Worm (Caenorhabditis elegans) whole organism, L2 larva: ENCODE measurements around the gene pigt-1.
A peak's percentile ranks its signal among the peaks of the same experiment; 100 is the strongest.

Source experiments
- F13H6.1 ChIP-seq: sonication (generic microtip); optimal IDR thresholded peaks from 2 replicates; lab custom pipeline; 2016; ENCODE audit warnings: missing genetic modification characterization, missing compliant biosample characterization
- R02D3.7 ChIP-seq: fragments of 150-350 bp; optimal IDR thresholded peaks from 2 replicates; lab custom pipeline; 2014; ENCODE audit warnings: missing biosample characterization, missing genetic modification characterization
- Y55F3AM.14 ChIP-seq: fragments of 200-800 bp; sonication (Bioruptor generic); optimal IDR thresholded peaks from 2 replicates; lab custom pipeline; 2018; ENCODE audit warnings: mild to moderate bottlenecking, missing genetic modification characterization, missing compliant biosample characterization
- ZK546.5 ChIP-seq: sonication (generic microtip); optimal IDR thresholded peaks from 2 replicates; lab custom pipeline; 2017; ENCODE audit warnings: missing biosample characterization, missing genetic modification characterization
- alr-1 ChIP-seq: fragments of 150-350 bp; optimal IDR thresholded peaks from 2 replicates; lab custom pipeline; 2014; ENCODE audit warnings: missing biosample characterization, missing genetic modification characterization
- aly-2 ChIP-seq: fragments of 150-350 bp; optimal IDR thresholded peaks from 2 replicates; lab custom pipeline; 2014; ENCODE audit warnings: missing biosample characterization, missing genetic modification characterization
- ama-1 ChIP-seq: fragments of 150-350 bp; optimal IDR thresholded peaks from 2 replicates; lab custom pipeline; 2018; ENCODE audit warnings: inconsistent platforms
- blmp-1 ChIP-seq: sonication (generic microtip); optimal IDR thresholded peaks from 2 replicates; lab custom pipeline; 2017; ENCODE audit warnings: missing genetic modification characterization, mild to moderate bottlenecking, missing compliant biosample characterization, antibody characterized with exemption, moderate library complexity; ENCODE audit not compliant: insufficient read depth
- ceh-16 ChIP-seq: fragments of 150-350 bp; optimal IDR thresholded peaks from 2 replicates; lab custom pipeline; 2014; ENCODE audit warnings: missing biosample characterization, missing genetic modification characterization
- ceh-82 ChIP-seq: fragments of 150-350 bp; optimal IDR thresholded peaks from 2 replicates; lab custom pipeline; 2014; ENCODE audit warnings: missing biosample characterization, missing genetic modification characterization
- crh-2 ChIP-seq: sonication (generic microtip); optimal IDR thresholded peaks from 2 replicates; lab custom pipeline; 2017; ENCODE audit warnings: missing biosample characterization, missing genetic modification characterization
- dmd-4 ChIP-seq: sonication (generic microtip); optimal IDR thresholded peaks from 2 replicates; lab custom pipeline; 2017; ENCODE audit warnings: missing biosample characterization, missing genetic modification characterization
- egl-27 ChIP-seq: sonication (generic microtip); optimal IDR thresholded peaks from 3 replicates; lab custom pipeline; 2017; ENCODE audit warnings: missing biosample characterization, missing genetic modification reagents, missing genetic modification characterization
- elt-1 ChIP-seq: fragments of 150-350 bp; optimal IDR thresholded peaks from 2 replicates; lab custom pipeline; 2014; ENCODE audit warnings: missing biosample characterization, missing genetic modification characterization
- fos-1 ChIP-seq: fragments of 150-350 bp; optimal IDR thresholded peaks from 2 replicates; lab custom pipeline; 2014; ENCODE audit warnings: missing biosample characterization, missing genetic modification characterization
- lin-13 ChIP-seq: fragments of 150-350 bp; optimal IDR thresholded peaks from 2 replicates; lab custom pipeline; 2014; ENCODE audit warnings: missing biosample characterization, missing genetic modification reagents, missing genetic modification characterization
- lin-39 ChIP-seq: fragments of 150-350 bp; optimal IDR thresholded peaks from 2 replicates; lab custom pipeline; 2014; ENCODE audit warnings: missing biosample characterization, missing genetic modification reagents, missing genetic modification characterization
- lsy-2 ChIP-seq, 2 experiments: fragments of 150-350 bp in 1 of 2; sonication (generic microtip) in 1 of 2; optimal IDR thresholded peaks; 2 replicates each; lab custom pipeline; 2014 to 2017; ENCODE audit warnings: missing biosample characterization in 2 of 2, missing genetic modification characterization in 2 of 2
- mab-5 ChIP-seq: fragments of 150-350 bp; optimal IDR thresholded peaks from 2 replicates; lab custom pipeline; 2014; ENCODE audit warnings: missing biosample characterization, missing genetic modification characterization
- mbf-1 ChIP-seq: sonication (generic microtip); optimal IDR thresholded peaks from 2 replicates; lab custom pipeline; 2017; ENCODE audit warnings: missing biosample characterization, missing genetic modification characterization
- mdl-1 ChIP-seq, 2 experiments: fragments of 150-350 bp in 1 of 2; sonication (generic microtip) in 1 of 2; optimal IDR thresholded peaks; 2 replicates each; lab custom pipeline; 2017; ENCODE audit warnings: missing biosample characterization in 2 of 2, missing genetic modification characterization in 2 of 2
- nhr-10 ChIP-seq: sonication (generic microtip); optimal IDR thresholded peaks from 2 replicates; lab custom pipeline; 2017; ENCODE audit warnings: missing biosample characterization, missing genetic modification characterization
- nhr-11 ChIP-seq: fragments of 150-350 bp; optimal IDR thresholded peaks from 2 replicates; lab custom pipeline; 2014; ENCODE audit warnings: missing biosample characterization, missing genetic modification characterization
- nhr-12 ChIP-seq: fragments of 150-350 bp; optimal IDR thresholded peaks from 2 replicates; lab custom pipeline; 2014; ENCODE audit warnings: missing biosample characterization, missing genetic modification characterization
- nhr-129 ChIP-seq: fragments of 150-350 bp; optimal IDR thresholded peaks from 2 replicates; lab custom pipeline; 2014; ENCODE audit warnings: missing biosample characterization, missing genetic modification characterization
- nhr-21 ChIP-seq: fragments of 150-350 bp; optimal IDR thresholded peaks from 2 replicates; lab custom pipeline; 2014; ENCODE audit warnings: missing biosample characterization, missing genetic modification characterization
- nhr-23 ChIP-seq: fragments of 150-350 bp; optimal IDR thresholded peaks from 2 replicates; lab custom pipeline; 2014; ENCODE audit warnings: missing biosample characterization, missing genetic modification reagents, missing genetic modification characterization
- nhr-237 ChIP-seq: fragments of 150-350 bp; optimal IDR thresholded peaks from 2 replicates; lab custom pipeline; 2014; ENCODE audit warnings: missing biosample characterization, missing genetic modification characterization
- nhr-25 ChIP-seq: fragments of 150-350 bp; sonication (generic microtip); optimal IDR thresholded peaks from 3 replicates; lab custom pipeline; 2014; ENCODE audit warnings: missing biosample characterization, missing genetic modification characterization
- nhr-6 ChIP-seq: fragments of 150-350 bp; optimal IDR thresholded peaks from 2 replicates; lab custom pipeline; 2014; ENCODE audit warnings: missing biosample characterization, missing genetic modification characterization
- sem-4 ChIP-seq: fragments of 150-350 bp; optimal IDR thresholded peaks from 2 replicates; lab custom pipeline; 2014; ENCODE audit warnings: missing biosample characterization, missing genetic modification reagents, missing genetic modification characterization
- skn-1 ChIP-seq: sonication (generic microtip); optimal IDR thresholded peaks from 2 replicates; lab custom pipeline; 2017; ENCODE audit warnings: missing biosample characterization, missing genetic modification characterization
- sma-3 ChIP-seq: sonication (generic microtip); optimal IDR thresholded peaks from 2 replicates; lab custom pipeline; 2016; ENCODE audit warnings: missing genetic modification reagents, missing genetic modification characterization, missing compliant biosample characterization
- sma-9 ChIP-seq, 2 experiments: fragments of 150-350 bp in 1 of 2; sonication (generic microtip) in 1 of 2; optimal IDR thresholded peaks; 2 replicates each; lab custom pipeline; 2014 to 2016; ENCODE audit warnings: missing genetic modification characterization in 2 of 2, mild to moderate bottlenecking in 1 of 2, missing biosample characterization in 1 of 2, missing compliant biosample characterization in 1 of 2, missing genetic modification reagents in 1 of 2, moderate library complexity in 1 of 2
- snpc-4 ChIP-seq: fragments of 150-350 bp; optimal IDR thresholded peaks from 2 replicates; lab custom pipeline; 2014; ENCODE audit warnings: missing biosample characterization, missing genetic modification characterization
- unc-39 ChIP-seq: fragments of 150-350 bp; optimal IDR thresholded peaks from 2 replicates; lab custom pipeline; 2014; ENCODE audit warnings: missing biosample characterization, missing genetic modification characterization
- unc-55 ChIP-seq: fragments of 150-350 bp; sonication (generic microtip); optimal IDR thresholded peaks from 3 replicates; lab custom pipeline; 2014; ENCODE audit warnings: missing biosample characterization, missing genetic modification reagents, missing genetic modification characterization
- unc-62 ChIP-seq: fragments of 150-350 bp; optimal IDR thresholded peaks from 2 replicates; lab custom pipeline; 2014; ENCODE audit warnings: missing biosample characterization, missing genetic modification reagents, missing genetic modification characterization
- zag-1 ChIP-seq: fragments of 150-350 bp; optimal IDR thresholded peaks from 2 replicates; lab custom pipeline; 2014; ENCODE audit warnings: missing biosample characterization, missing genetic modification characterization
- ztf-1 ChIP-seq: fragments of 200-800 bp; sonication (Bioruptor generic); conservative IDR thresholded peaks from 2 replicates; pipeline ENCODE4 v1.3.6; 2022; ENCODE audit warnings: missing genetic modification characterization, missing compliant biosample characterization

Gene pigt-1

DNA sequence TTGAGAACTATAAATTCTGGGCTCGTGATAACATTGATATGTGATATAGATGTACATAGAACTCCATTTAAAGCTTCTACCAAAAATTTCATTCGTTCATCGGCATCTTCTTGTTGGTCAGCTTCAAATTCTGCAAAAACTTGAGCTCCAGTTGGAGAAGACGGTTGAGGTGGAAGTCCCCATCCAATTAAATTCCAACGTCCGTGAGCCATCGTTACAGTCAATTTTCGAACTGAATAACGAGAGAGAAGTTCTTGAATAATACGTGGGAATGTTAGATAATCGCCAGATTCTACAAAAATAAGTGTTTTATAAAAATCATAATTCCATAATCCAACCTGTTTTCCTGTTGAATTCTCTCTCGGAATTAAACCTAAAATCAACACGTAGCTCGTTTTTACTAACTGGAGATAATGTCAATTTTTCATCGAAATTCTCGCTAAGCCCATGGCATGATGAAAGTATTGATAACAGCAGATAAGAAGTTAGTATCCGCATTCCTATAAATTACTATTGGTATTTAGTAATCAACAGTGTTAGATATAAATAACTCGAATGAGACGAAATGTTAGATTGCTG is at the start of gene pigt-1:
Gene pigt-1, minus strand, starts transcription at position 500 of the 579 bp plus-strand sequence.
- TF ChIP-seq egl-27 (tag; lab: Kevin White, UChicago) (no peak), lin-13 (GFP tag; lab: Kevin White, UChicago) (peak; percentile 14), sma-9 (GFP tag; optimal IDR thresholded peaks at IDR 0.05; lab: Kevin White, UChicago) (peak; percentile 51), sma-9 (tag; optimal IDR thresholded peaks at IDR 0.05; lab: Kevin White, UChicago) (no peak), nhr-10 (tag; lab: Kevin White, UChicago) (no peak), crh-2 (tag; lab: Kevin White, UChicago) (peak; percentile 10), lsy-2 (tag; optimal IDR thresholded peaks at IDR 0.05; lab: Kevin White, UChicago) (peak in 1 of 2 experiments; percentile 29), Y55F3AM.14 (GFP tag; lab: Kevin White, UChicago) (peak; percentile 17), nhr-12 (tag; lab: Kevin White, UChicago) (no peak)

DNA sequence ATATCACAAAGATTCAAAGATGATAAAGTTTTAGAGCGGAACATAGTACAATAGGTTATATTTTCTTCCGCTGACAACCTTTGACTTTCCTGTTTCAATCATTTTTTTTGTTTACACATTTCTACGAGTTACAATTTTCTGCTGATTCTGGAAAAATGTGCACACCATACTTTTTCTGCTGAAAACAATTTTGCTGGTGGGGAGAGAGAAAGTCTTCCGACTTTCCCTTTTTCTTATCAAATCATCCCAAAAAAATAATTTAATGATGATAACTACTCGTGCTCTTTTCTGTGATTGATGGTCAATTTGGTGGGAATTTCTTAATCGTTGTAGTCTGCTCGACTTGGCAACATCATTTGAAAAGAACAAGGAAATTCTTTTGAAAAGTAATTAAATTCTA is 49.0 kb upstream of the pigt-1 start:
- TF ChIP-seq nhr-25, result no peak
- TF ChIP-seq lin-13 (GFP tag; lab: Kevin White, UChicago), result no peak
- peak; percentile 25 for TF ChIP-seq fos-1 (tag; lab: Kevin White, UChicago)
- no peak for TF ChIP-seq unc-62
- peak; percentile 11 for TF ChIP-seq blmp-1 (tag; lab: Kevin White, UChicago)
- TF ChIP-seq nhr-237 (tag; lab: Kevin White, UChicago), result no peak
- TF ChIP-seq F13H6.1 (tag; lab: Kevin White, UChicago), result no peak

DNA sequence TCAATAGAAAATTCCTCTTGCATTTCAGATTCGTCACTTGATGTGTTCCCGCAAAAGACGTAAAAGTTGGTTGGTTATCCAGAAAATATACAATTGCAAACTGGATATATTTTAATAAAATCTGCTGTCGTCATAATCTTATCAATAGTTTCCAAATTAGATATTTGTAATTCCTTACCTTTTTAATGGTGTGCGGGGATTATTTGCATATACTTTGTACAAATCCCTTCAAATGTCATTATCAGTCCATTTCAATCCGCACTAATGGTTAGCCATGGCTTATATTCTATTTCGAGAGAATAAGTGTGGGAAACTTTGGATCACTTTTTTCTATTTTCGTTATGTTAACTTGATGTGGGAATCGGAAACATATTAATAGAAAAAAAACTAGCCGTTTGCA is 45.5 kb upstream of the pigt-1 start:
- no peak for TF ChIP-seq ZK546.5 (tag; lab: Kevin White, UChicago)
- TF ChIP-seq aly-2, result no peak
- TF ChIP-seq lsy-2 (tag; optimal IDR thresholded peaks at IDR 0.05; lab: Kevin White, UChicago), result no peak
- TF ChIP-seq nhr-23 (tag; lab: Kevin White, UChicago), result no peak
- TF ChIP-seq lin-39 (tag; lab: Kevin White, UChicago), result no peak
- TF ChIP-seq mdl-1 (tag; optimal IDR thresholded peaks at IDR 0.05; lab: Kevin White, UChicago), result no peak
- no peak for TF ChIP-seq dmd-4 (tag; lab: Kevin White, UChicago)
- no peak for TF ChIP-seq alr-1 (tag; lab: Kevin White, UChicago)

DNA sequence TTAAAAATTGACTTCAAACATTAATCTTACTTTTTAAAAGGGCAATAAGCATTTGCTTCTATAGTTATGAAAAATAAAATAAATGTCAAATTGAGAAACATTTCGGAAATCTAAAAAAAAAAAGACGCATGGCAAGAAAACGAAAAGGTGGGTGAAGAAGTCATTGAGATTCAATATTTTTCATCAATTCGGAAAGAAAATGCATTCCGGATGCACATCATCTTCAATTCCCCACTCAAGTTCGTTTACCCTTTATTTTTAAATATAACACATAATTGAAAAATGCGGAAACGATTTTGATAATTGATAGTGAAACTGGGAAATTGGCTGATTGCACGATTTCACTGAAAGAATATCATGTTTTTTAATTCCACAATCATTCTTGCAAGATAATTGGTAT is 43.8 kb upstream of the pigt-1 start, which contains the start of gene F53B7.4:
Gene F53B7.4, minus strand, starts transcription at position 101 of the 400 bp plus-strand sequence.
- TF ChIP-seq nhr-10 (tag; lab: Kevin White, UChicago), result no peak
- no peak for TF ChIP-seq lin-39 (tag; lab: Kevin White, UChicago)
- TF ChIP-seq, all 48 proteins: peak for 0

DNA sequence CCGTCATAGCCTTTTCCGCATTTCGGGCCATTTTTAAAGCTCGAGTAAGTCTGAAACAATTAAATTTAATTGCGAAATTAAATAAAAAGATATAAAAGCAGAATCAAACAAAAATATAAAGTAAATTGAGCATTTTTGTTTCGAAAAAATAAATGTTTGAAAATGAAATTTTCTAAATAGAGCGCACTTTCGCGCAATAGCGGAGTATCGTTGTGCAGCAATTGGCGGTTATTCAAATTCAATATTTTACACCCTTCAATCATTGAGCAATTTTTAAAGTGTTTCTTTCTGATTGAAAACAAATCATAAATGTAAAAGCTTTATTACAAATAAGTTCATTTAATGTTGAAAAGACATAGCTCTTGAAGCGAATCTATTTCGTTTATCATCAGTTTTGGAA is 42.0 kb upstream of the pigt-1 start, which contains the start of gene isy-1:
Gene isy-1, minus strand, starts transcription at position 50 of the 400 bp plus-strand sequence.
- TF ChIP-seq aly-2 (no peak), nhr-129 (tag; lab: Kevin White, UChicago) (peak; percentile 58), unc-39 (tag; lab: Kevin White, UChicago) (no peak), dmd-4 (tag; lab: Kevin White, UChicago) (no peak), nhr-6 (tag; lab: Kevin White, UChicago) (no peak), ztf-1 (GFP tag; lab: Robert Waterston, UW) (no peak), ceh-82 (tag; lab: Kevin White, UChicago) (no peak), nhr-21 (tag; lab: Kevin White, UChicago) (peak; percentile 50), nhr-11 (tag; lab: Kevin White, UChicago) (no peak), nhr-25 (no peak), nhr-12 (tag; lab: Kevin White, UChicago) (no peak), elt-1 (tag; lab: Kevin White, UChicago) (no peak), ama-1 (lab: Kevin White, UChicago) (no peak), mbf-1 (tag; lab: Kevin White, UChicago) (no peak), lin-39 (tag; lab: Kevin White, UChicago) (no peak), lin-13 (GFP tag; lab: Kevin White, UChicago) (peak; percentile 75), ZK546.5 (tag; lab: Kevin White, UChicago) (peak; percentile 6), skn-1 (tag; lab: Kevin White, UChicago) (no peak), unc-55 (GFP tag; lab: Kevin White, UChicago) (peak; percentile 91), sma-3 (GFP tag; lab: Kevin White, UChicago) (peak; percentile 41), Y55F3AM.14 (GFP tag; lab: Kevin White, UChicago) (no peak), mdl-1 (tag; optimal IDR thresholded peaks at IDR 0.05; lab: Kevin White, UChicago) (no peak), nhr-23 (tag; lab: Kevin White, UChicago) (no peak), unc-62 (no peak), sma-9 (GFP tag; optimal IDR thresholded peaks at IDR 0.05; lab: Kevin White, UChicago) (peak; percentile 86), sma-9 (tag; optimal IDR thresholded peaks at IDR 0.05; lab: Kevin White, UChicago) (no peak), egl-27 (tag; lab: Kevin White, UChicago) (no peak), sem-4 (tag; lab: Kevin White, UChicago) (no peak), fos-1 (tag; lab: Kevin White, UChicago) (peak; percentile 38), mab-5 (peak; percentile 52), blmp-1 (tag; lab: Kevin White, UChicago) (peak; percentile 48), nhr-237 (tag; lab: Kevin White, UChicago) (no peak), zag-1 (tag; lab: Kevin White, UChicago) (no peak), F13H6.1 (tag; lab: Kevin White, UChicago) (peak; percentile 32), ceh-16 (tag; lab: Kevin White, UChicago) (no peak), nhr-10 (tag; lab: Kevin White, UChicago) (no peak), R02D3.7 (tag; lab: Kevin White, UChicago) (no peak), snpc-4 (peak; percentile 57)
